Fruit fly (Drosophila melanogaster): ENCODE results near the gene CG18789.

DNA sequence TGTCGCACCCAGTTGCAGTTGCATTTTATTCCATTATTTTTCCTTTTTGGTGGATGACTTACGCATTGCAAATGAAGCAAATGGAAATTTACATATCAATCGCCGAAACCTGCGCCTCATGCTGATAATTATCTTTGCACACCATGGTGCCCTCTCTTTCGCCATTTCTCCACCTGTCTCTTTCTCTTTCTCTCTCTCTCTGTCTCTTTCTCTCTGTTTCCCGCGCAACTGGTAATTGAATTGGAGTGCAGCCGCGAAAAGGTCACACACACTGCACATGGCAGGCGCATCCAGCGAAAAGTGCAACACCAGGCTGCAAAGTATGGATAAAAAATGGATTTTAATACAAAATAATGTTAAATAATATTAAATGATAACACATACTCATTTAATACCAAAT, 17.5 kb downstream of the CG18789 start:
- TF ChIP-seq CG5204 (GFP tag; optimal IDR thresholded peaks at IDR 0.05): no peak
- TF ChIP-seq pad (GFP tag; optimal IDR thresholded peaks at IDR 0.05): no peak
- TF ChIP-seq CG1620 (GFP tag; optimal IDR thresholded peaks at IDR 0.05): no peak
- TF ChIP-seq CG11617 (GFP tag; optimal IDR thresholded peaks at IDR 0.05): no peak
